ENCODE assay signal across 1 fruit fly cellular context in the genomic region with DNA sequence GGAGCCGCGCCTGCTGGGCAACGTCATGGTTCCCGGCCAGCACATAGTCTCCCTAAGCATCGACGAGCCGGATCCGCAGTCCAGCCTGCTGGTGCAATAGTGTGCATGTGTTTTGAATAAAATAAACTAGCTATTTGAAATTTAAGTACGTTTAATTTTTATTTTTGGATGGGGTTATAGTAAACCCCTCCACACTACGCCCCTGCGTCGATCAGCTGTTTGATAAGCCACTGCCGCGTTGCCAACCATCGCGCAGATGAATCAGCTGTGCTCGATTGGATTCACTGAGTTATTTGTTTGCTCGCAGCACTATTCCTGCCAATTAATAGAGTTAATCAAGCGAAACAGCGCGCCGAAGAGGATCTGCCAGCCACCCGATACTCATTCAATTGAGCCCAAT.
TF ChIP-seq lines count a peak whose summit lies in the region.

A gene (plus strand): TSS at position 254 of the 400 bp plus-strand sequence.

TF ChIP-seq in whole organism, embryonic, 481 proteins besides CTCF, POLR2A, EP300 and RAD21 (continued from another document and continues in another):
- peak; percentile 16 for TF ChIP-seq exex (tag; optimal IDR thresholded peaks at IDR 0.05; lab: Kevin White, UChicago)
- no peak for TF ChIP-seq Sry-β (GFP tag; optimal IDR thresholded peaks at IDR 0.05; lab: Kevin White, UChicago)
- TF ChIP-seq Nf-YA (GFP tag; IDR thresholded peaks at IDR 0.05; lab: Robert Waterston, UW) = no peak
- TF ChIP-seq CG33213 (GFP tag; optimal IDR thresholded peaks at IDR 0.05; lab: Kevin White, UChicago) = peak; percentile 26
- TF ChIP-seq Dek (tag; optimal IDR thresholded peaks at IDR 0.05; lab: Kevin White, UChicago) = peak; percentile 39
- peak; percentile 42 for TF ChIP-seq ssp (GFP tag; IDR thresholded peaks at IDR 0.05; lab: Robert Waterston, UW)
- TF ChIP-seq CG31365 (tag; optimal IDR thresholded peaks at IDR 0.05; lab: Kevin White, UChicago) = no peak
- peak; percentile 58 for TF ChIP-seq CG30403 (GFP tag; optimal IDR thresholded peaks at IDR 0.05; lab: Kevin White, UChicago)
- TF ChIP-seq CG30020 (tag; optimal IDR thresholded peaks at IDR 0.05; lab: Kevin White, UChicago) = no peak
- 0 out of 3 replicates have a peak, but pooled peaks have one; percentile 10 for TF ChIP-seq CG11560 (tag; IDR thresholded peaks at IDR 0.05; lab: Robert Waterston, UW)
- peak; percentile 51 for TF ChIP-seq gem (tag; optimal IDR thresholded peaks at IDR 0.05; lab: Kevin White, UChicago)
- TF ChIP-seq Rx (GFP tag; IDR thresholded peaks at IDR 0.05; lab: Robert Waterston, UW) = peak; percentile 69
- peak; percentile 5 for TF ChIP-seq ewg (GFP tag; optimal IDR thresholded peaks at IDR 0.05; lab: Kevin White, UChicago)
- TF ChIP-seq CG34422 (GFP tag; IDR thresholded peaks at IDR 0.05; lab: Robert Waterston, UW) = peak; percentile 85
- TF ChIP-seq Dp (GFP tag; optimal IDR thresholded peaks at IDR 0.05; lab: Kevin White, UChicago) = no peak
- peak; percentile 48 for TF ChIP-seq unc-4 (GFP tag; IDR thresholded peaks at IDR 0.05; lab: Robert Waterston, UW; ENCODE audit: partially characterized antibody)
- TF ChIP-seq Hr3 (GFP tag; optimal IDR thresholded peaks at IDR 0.05; lab: Kevin White, UChicago) = peak; percentile 33
- peak; percentile 61 for TF ChIP-seq bcd (GFP tag; optimal IDR thresholded peaks at IDR 0.05; lab: Kevin White, UChicago)
- peak; percentile 31 for TF ChIP-seq zen (tag; optimal IDR thresholded peaks at IDR 0.05; lab: Kevin White, UChicago)
- TF ChIP-seq CG3726 (GFP tag; IDR thresholded peaks at IDR 0.05; lab: Robert Waterston, UW) = 0 out of 3 replicates have a peak, but pooled peaks have one; percentile 36
- peak; percentile 61; the same call in 1 of the 3 replicates for TF ChIP-seq CG6175 (GFP tag; IDR thresholded peaks at IDR 0.05; lab: Robert Waterston, UW)
- TF ChIP-seq NK7.1 (GFP tag; optimal IDR thresholded peaks at IDR 0.05; lab: Kevin White, UChicago) = no peak
- no peak for TF ChIP-seq Kr (GFP tag; optimal IDR thresholded peaks at IDR 0.05; lab: Kevin White, UChicago)
- no peak for TF ChIP-seq Opbp (GFP tag; IDR thresholded peaks at IDR 0.05; lab: Robert Waterston, UW; ENCODE audit: partially characterized antibody)
- peak; percentile 81 for TF ChIP-seq seq (GFP tag; IDR thresholded peaks at IDR 0.05; lab: Robert Waterston, UW)
- no peak for TF ChIP-seq ac (GFP tag; optimal IDR thresholded peaks at IDR 0.05; lab: Kevin White, UChicago)
- peak; percentile 41 for TF ChIP-seq HHEX (GFP tag; optimal IDR thresholded peaks at IDR 0.05; lab: Kevin White, UChicago)
- TF ChIP-seq ro (GFP tag; IDR thresholded peaks at IDR 0.05; lab: Robert Waterston, UW) = no peak
- peak; percentile 48; the same call in 2 of the 3 replicates for TF ChIP-seq CG14050 (GFP tag; IDR thresholded peaks at IDR 0.05; lab: Robert Waterston, UW)
- peak; percentile 49 for TF ChIP-seq oc (tag; optimal IDR thresholded peaks at IDR 0.05; lab: Kevin White, UChicago)
- no peak for TF ChIP-seq Nf-YB (GFP tag; optimal IDR thresholded peaks at IDR 0.05; lab: Kevin White, UChicago)
- TF ChIP-seq TFAM (GFP tag; optimal IDR thresholded peaks at IDR 0.05; lab: Kevin White, UChicago) = no peak
- peak; percentile 73 for TF ChIP-seq CG11247 (GFP tag; IDR thresholded peaks at IDR 0.05; lab: Robert Waterston, UW)
- peak; percentile 61 for TF ChIP-seq CG2678 (tag; optimal IDR thresholded peaks at IDR 0.05; lab: Kevin White, UChicago)
- peak; percentile 67 for TF ChIP-seq CG18599 (GFP tag; optimal IDR thresholded peaks at IDR 0.05; lab: Kevin White, UChicago)
- 0 out of 2 replicates have a peak, but pooled peaks have one; percentile 54 for TF ChIP-seq rib (GFP tag; IDR thresholded peaks at IDR 0.05; lab: Robert Waterston, UW)
- TF ChIP-seq odd (GFP tag; optimal IDR thresholded peaks at IDR 0.05; lab: Kevin White, UChicago) = peak; percentile 5
- TF ChIP-seq CG14860 (GFP tag; IDR thresholded peaks at IDR 0.05; lab: Robert Waterston, UW; ENCODE audit: partially characterized antibody) = no peak
- TF ChIP-seq CG4360 (GFP tag; IDR thresholded peaks at IDR 0.05; lab: Robert Waterston, UW) = peak; percentile 15; the same call in 1 of the 2 replicates
- no peak for TF ChIP-seq nerfin-1 (tag; optimal IDR thresholded peaks at IDR 0.05; lab: Kevin White, UChicago)
- TF ChIP-seq usp (GFP tag; optimal IDR thresholded peaks at IDR 0.05; lab: Kevin White, UChicago) = no peak
- peak; percentile 41 for TF ChIP-seq CG11398 (GFP tag; optimal IDR thresholded peaks at IDR 0.05; lab: Kevin White, UChicago)
- peak; percentile 50 for TF ChIP-seq CG2712 (tag; optimal IDR thresholded peaks at IDR 0.05; lab: Kevin White, UChicago)
- peak; percentile 48 for TF ChIP-seq CoRest (tag; optimal IDR thresholded peaks at IDR 0.05; lab: Kevin White, UChicago)
- TF ChIP-seq grau (tag; optimal IDR thresholded peaks at IDR 0.05; lab: Kevin White, UChicago) = peak; percentile 55
- TF ChIP-seq crp (GFP tag; optimal IDR thresholded peaks at IDR 0.05; lab: Kevin White, UChicago) = peak; percentile 99 to 100
- no peak for TF ChIP-seq Dip2 (GFP tag; IDR thresholded peaks at IDR 0.05; lab: Robert Waterston, UW)
- peak; percentile 41 for TF ChIP-seq Dref (GFP tag; IDR thresholded peaks at IDR 0.05; lab: Robert Waterston, UW)
- TF ChIP-seq Oaz (GFP tag; IDR thresholded peaks at IDR 0.05; lab: Robert Waterston, UW) = no peak
- peak; percentile 14 for TF ChIP-seq CG3995 (GFP tag; optimal IDR thresholded peaks at IDR 0.05; lab: Kevin White, UChicago)
- peak; percentile 6 for TF ChIP-seq jumu (GFP tag; optimal IDR thresholded peaks at IDR 0.05; lab: Kevin White, UChicago)
- TF ChIP-seq eve (GFP tag; optimal IDR thresholded peaks at IDR 0.05; lab: Kevin White, UChicago) = no peak
- peak; percentile 95 for TF ChIP-seq Med (GFP tag; lab: Kevin White, UChicago)
- TF ChIP-seq CG31224 (GFP tag; IDR thresholded peaks at IDR 0.05; lab: Robert Waterston, UW) = peak; percentile 55; the same call in 1 of the 2 replicates
- TF ChIP-seq Dad (GFP tag; optimal IDR thresholded peaks at IDR 0.05; lab: Kevin White, UChicago) = no peak
- peak; percentile 47 for TF ChIP-seq Myb (GFP tag; optimal IDR thresholded peaks at IDR 0.05; lab: Kevin White, UChicago)
- peak; percentile 39 for TF ChIP-seq gcm2 (GFP tag; optimal IDR thresholded peaks at IDR 0.05; lab: Kevin White, UChicago)
- TF ChIP-seq repo (GFP tag; optimal IDR thresholded peaks at IDR 0.05; lab: Kevin White, UChicago) = peak; percentile 56
- peak; percentile 61 for TF ChIP-seq zfh2 (GFP tag; optimal IDR thresholded peaks at IDR 0.05; lab: Kevin White, UChicago)
- TF ChIP-seq Dip3 (GFP tag; optimal IDR thresholded peaks at IDR 0.05; lab: Kevin White, UChicago) = peak; percentile 39
- TF ChIP-seq CG4282 (GFP tag; optimal IDR thresholded peaks at IDR 0.05; lab: Kevin White, UChicago) = no peak
- TF ChIP-seq inv (GFP tag; IDR thresholded peaks at IDR 0.05; lab: Robert Waterston, UW; ENCODE audit: partially characterized antibody) = no peak
- no peak for TF ChIP-seq CG7928 (GFP tag; optimal IDR thresholded peaks at IDR 0.05; lab: Kevin White, UChicago)
- no peak for TF ChIP-seq pita (GFP tag; optimal IDR thresholded peaks at IDR 0.05; lab: Kevin White, UChicago)
- peak; percentile 31 for TF ChIP-seq CG6854 (GFP tag; optimal IDR thresholded peaks at IDR 0.05; lab: Kevin White, UChicago)
- peak; percentile 33 for TF ChIP-seq CG4328 (GFP tag; optimal IDR thresholded peaks at IDR 0.05; lab: Kevin White, UChicago)
- TF ChIP-seq CG13775 (GFP tag; optimal IDR thresholded peaks at IDR 0.05; lab: Kevin White, UChicago) = peak; percentile 29
- no peak for TF ChIP-seq sima (GFP tag; optimal IDR thresholded peaks at IDR 0.05; lab: Kevin White, UChicago)
- TF ChIP-seq dan (GFP tag; IDR thresholded peaks at IDR 0.05; lab: Robert Waterston, UW) = no peak
- peak; percentile 51 for TF ChIP-seq Atf-2 (GFP tag; optimal IDR thresholded peaks at IDR 0.05; lab: Kevin White, UChicago)
- TF ChIP-seq gsb (GFP tag; IDR thresholded peaks at IDR 0.05; lab: Robert Waterston, UW) = peak; percentile 34
- peak; percentile 29 for TF ChIP-seq slp2 (GFP tag; optimal IDR thresholded peaks at IDR 0.05; lab: Kevin White, UChicago)
- peak; percentile 2 for TF ChIP-seq CG18011 (GFP tag; optimal IDR thresholded peaks at IDR 0.05; lab: Kevin White, UChicago)
- TF ChIP-seq CG7556 (GFP tag; optimal IDR thresholded peaks at IDR 0.05; lab: Kevin White, UChicago) = peak; percentile 59
- TF ChIP-seq CG7987 (GFP tag; optimal IDR thresholded peaks at IDR 0.05; lab: Kevin White, UChicago) = no peak
- no peak for TF ChIP-seq CG3838 (GFP tag; optimal IDR thresholded peaks at IDR 0.05; lab: Kevin White, UChicago)
- no peak for TF ChIP-seq danr (GFP tag; IDR thresholded peaks at IDR 0.05; lab: Robert Waterston, UW)
- TF ChIP-seq bowl (GFP tag; IDR thresholded peaks at IDR 0.05; lab: Robert Waterston, UW) = peak; percentile 46; the same call in 1 of the 2 replicates
- no peak for TF ChIP-seq fd64A (GFP tag; optimal IDR thresholded peaks at IDR 0.05; lab: Kevin White, UChicago)
- TF ChIP-seq CG9609 (GFP tag; optimal IDR thresholded peaks at IDR 0.05; lab: Kevin White, UChicago) = peak; percentile 5
- TF ChIP-seq gce (GFP tag; IDR thresholded peaks at IDR 0.05; lab: Robert Waterston, UW) = peak; percentile 54; the same call in 1 of the 3 replicates
- TF ChIP-seq Six4 (GFP tag; optimal IDR thresholded peaks at IDR 0.05; lab: Kevin White, UChicago) = no peak
- no peak for TF ChIP-seq vnd (GFP tag; IDR thresholded peaks at IDR 0.05; lab: Robert Waterston, UW; ENCODE audit: partially characterized antibody)
- TF ChIP-seq Scr (GFP tag; IDR thresholded peaks at IDR 0.05; lab: Robert Waterston, UW; ENCODE audit: partially characterized antibody) = 0 out of 2 replicates have a peak, but pooled peaks have one; percentile 10
- TF ChIP-seq CG11696 (GFP tag; IDR thresholded peaks at IDR 0.05; lab: Robert Waterston, UW) = peak; percentile 43; the same call in 1 of the 2 replicates
- TF ChIP-seq CG10267 (tag; optimal IDR thresholded peaks at IDR 0.05; lab: Kevin White, UChicago) = peak; percentile 41
- no peak for TF ChIP-seq CG1832 (GFP tag; optimal IDR thresholded peaks at IDR 0.05; lab: Kevin White, UChicago)
- peak; percentile 57 for TF ChIP-seq CG7786 (GFP tag; optimal IDR thresholded peaks at IDR 0.05; lab: Kevin White, UChicago)
- no peak for TF ChIP-seq dimm (GFP tag; IDR thresholded peaks at IDR 0.05; lab: Robert Waterston, UW)
- peak; percentile 49 for TF ChIP-seq PHDP (tag; optimal IDR thresholded peaks at IDR 0.05; lab: Kevin White, UChicago)
- TF ChIP-seq Doc2 (GFP tag; IDR thresholded peaks at IDR 0.05; lab: Robert Waterston, UW) = no peak
- TF ChIP-seq pan (optimal IDR thresholded peaks at IDR 0.05; lab: Kevin White, UChicago) = no peak
- TF ChIP-seq pan (GFP tag; optimal IDR thresholded peaks at IDR 0.05 in 1 of 2, IDR thresholded peaks at IDR 0.05 in 1 of 2) = peak in 1 of 2 experiments; percentile 82
- no peak for TF ChIP-seq CG15479 (GFP tag; optimal IDR thresholded peaks at IDR 0.05; lab: Kevin White, UChicago)
- no peak for TF ChIP-seq corto (GFP tag; optimal IDR thresholded peaks at IDR 0.05; lab: Kevin White, UChicago)
- peak; percentile 32 for TF ChIP-seq tap (tag; optimal IDR thresholded peaks at IDR 0.05; lab: Kevin White, UChicago)
- peak; percentile 28 for TF ChIP-seq CG6765 (GFP tag; optimal IDR thresholded peaks at IDR 0.05; lab: Kevin White, UChicago)
- TF ChIP-seq CG11723 (GFP tag; optimal IDR thresholded peaks at IDR 0.05; lab: Kevin White, UChicago) = peak; percentile 24
- TF ChIP-seq CG8765 (GFP tag; IDR thresholded peaks at IDR 0.05; lab: Robert Waterston, UW) = peak; percentile 46
- TF ChIP-seq D (optimal IDR thresholded peaks at IDR 0.05; lab: Kevin White, UChicago) = no peak
- TF ChIP-seq D (GFP tag; optimal IDR thresholded peaks at IDR 0.05; lab: Kevin White, UChicago) = no peak
- TF ChIP-seq HmgZ (tag; optimal IDR thresholded peaks at IDR 0.05; lab: Kevin White, UChicago) = peak; percentile 63
- TF ChIP-seq CG1602 (GFP tag; optimal IDR thresholded peaks at IDR 0.05; lab: Kevin White, UChicago) = peak; percentile 16
- TF ChIP-seq Dbx (GFP tag; IDR thresholded peaks at IDR 0.05; lab: Robert Waterston, UW) = peak; percentile 81
- no peak for TF ChIP-seq Fer2 (tag; optimal IDR thresholded peaks at IDR 0.05; lab: Kevin White, UChicago)
- TF ChIP-seq cad (GFP tag; optimal IDR thresholded peaks at IDR 0.05; lab: Kevin White, UChicago) = no peak
- TF ChIP-seq CG9727 (GFP tag; optimal IDR thresholded peaks at IDR 0.05; lab: Kevin White, UChicago) = peak; percentile 57
- TF ChIP-seq CG8944 (GFP tag; optimal IDR thresholded peaks at IDR 0.05; lab: Kevin White, UChicago) = peak; percentile 43
- TF ChIP-seq tna (GFP tag; IDR thresholded peaks at IDR 0.05; lab: Robert Waterston, UW; ENCODE audit: partially characterized antibody) = no peak; the same call in 1 of the 2 replicates
- peak; percentile 48 for TF ChIP-seq dmrt99B (tag; optimal IDR thresholded peaks at IDR 0.05; lab: Kevin White, UChicago)
- peak; percentile 33 for TF ChIP-seq CG17359 (tag; optimal IDR thresholded peaks at IDR 0.05; lab: Kevin White, UChicago)
- TF ChIP-seq CG8290 (GFP tag; optimal IDR thresholded peaks at IDR 0.05; lab: Kevin White, UChicago) = no peak
- TF ChIP-seq CG8290 (tag; optimal IDR thresholded peaks at IDR 0.05; lab: Kevin White, UChicago) = peak in 1 of 2 experiments; percentile 84
- 0 out of 3 replicates have a peak, but pooled peaks have one; percentile 17 for TF ChIP-seq CG16813 (GFP tag; IDR thresholded peaks at IDR 0.05; lab: Robert Waterston, UW; ENCODE audit: partially characterized antibody)
- peak; percentile 46 for TF ChIP-seq CG34376 (GFP tag; optimal IDR thresholded peaks at IDR 0.05; lab: Kevin White, UChicago)
- peak; percentile 41; the same call in 2 of the 3 replicates for TF ChIP-seq sr (GFP tag; IDR thresholded peaks at IDR 0.05; lab: Robert Waterston, UW)
- TF ChIP-seq CG4854 (GFP tag; optimal IDR thresholded peaks at IDR 0.05; lab: Kevin White, UChicago) = peak; percentile 95
- TF ChIP-seq CG1233 (GFP tag; optimal IDR thresholded peaks at IDR 0.05; lab: Kevin White, UChicago) = no peak
- TF ChIP-seq org-1 (GFP tag; optimal IDR thresholded peaks at IDR 0.05; lab: Kevin White, UChicago) = peak; percentile 26
- TF ChIP-seq HmgD (GFP tag; optimal IDR thresholded peaks at IDR 0.05; lab: Kevin White, UChicago) = no peak
- TF ChIP-seq CG17912 (GFP tag; optimal IDR thresholded peaks at IDR 0.05; lab: Kevin White, UChicago) = no peak
- TF ChIP-seq br (optimal IDR thresholded peaks at IDR 0.05; lab: Kevin White, UChicago) = no peak
- peak; percentile 23; the same call in 1 of the 2 replicates for TF ChIP-seq CG10321 (GFP tag; IDR thresholded peaks at IDR 0.05; lab: Robert Waterston, UW)
- no peak for TF ChIP-seq sc (optimal IDR thresholded peaks at IDR 0.05; lab: Kevin White, UChicago)
- no peak for TF ChIP-seq sc (GFP tag; optimal IDR thresholded peaks at IDR 0.05; lab: Kevin White, UChicago)
